Fruit fly (Drosophila melanogaster) whole organism, adult: Measurements from ENCODE around the gene Poxm.
A peak's percentile ranks its signal among the peaks of the same experiment; 100 is the strongest.

Experiments
- CG12768 ChIP-seq: fragments of 200-800 bp; sonication (Bioruptor generic); optimal IDR thresholded peaks from 2 replicates; lab custom pipeline; 2017; ENCODE audit warnings: missing biosample characterization, missing genetic modification characterization, mild to moderate bottlenecking, moderate library complexity, missing genetic modification reagents
- CG14711 ChIP-seq: fragments of 200-800 bp; sonication (Bioruptor generic); optimal IDR thresholded peaks from 2 replicates; lab custom pipeline; 2018; ENCODE audit warnings: missing biosample characterization, mild to moderate bottlenecking, missing genetic modification characterization, moderate library complexity
- CG7101 ChIP-seq: fragments of 200-800 bp; sonication (Bioruptor generic); optimal IDR thresholded peaks from 2 replicates; lab custom pipeline; 2018; ENCODE audit warnings: missing biosample characterization, mild to moderate bottlenecking, missing genetic modification characterization, moderate library complexity
- Clk ChIP-seq: fragments of 200-800 bp; sonication (Bioruptor generic); optimal IDR thresholded peaks from 2 replicates; lab custom pipeline; 2017; ENCODE audit warnings: missing biosample characterization, missing genetic modification characterization
- Crg-1 ChIP-seq: fragments of 200-800 bp; sonication (Bioruptor generic); optimal IDR thresholded peaks from 2 replicates; lab custom pipeline; 2016; ENCODE audit warnings: missing biosample characterization, missing genetic modification characterization
- bab1 ChIP-seq: fragments of 200-800 bp; sonication (Bioruptor generic); optimal IDR thresholded peaks from 3 replicates; lab custom pipeline; 2019; ENCODE audit warnings: missing biosample characterization, mild to moderate bottlenecking, missing genetic modification characterization, moderate library complexity
- cic ChIP-seq: fragments of 200-800 bp; sonication (Bioruptor generic); optimal IDR thresholded peaks from 2 replicates; lab custom pipeline; 2017; ENCODE audit warnings: missing biosample characterization, mild to moderate bottlenecking, missing genetic modification characterization, moderate library complexity
- kay ChIP-seq: fragments of 200-800 bp; sonication (Bioruptor generic); peaks from one replicate; lab custom pipeline; 2016; ENCODE audit warnings: missing biosample characterization, missing genetic modification characterization, borderline replicate concordance
- ovo ChIP-seq: fragments of 200-800 bp; sonication (Bioruptor generic); optimal IDR thresholded peaks from 2 replicates; lab custom pipeline; 2016; ENCODE audit warnings: missing biosample characterization, missing genetic modification characterization
- tj ChIP-seq: fragments of 200-800 bp; sonication (Bioruptor generic); optimal IDR thresholded peaks from 3 replicates; lab custom pipeline; 2017; ENCODE audit warnings: missing biosample characterization, mild to moderate bottlenecking, missing genetic modification characterization, moderate library complexity

- TF ChIP-seq kay (no peak), CG14711 (tag; lab: Kevin White, UChicago) (no peak), bab1 (no peak), cic (peak; percentile 17), Clk (GFP tag; lab: Kevin White, UChicago) (no peak), Crg-1 (GFP tag; lab: Kevin White, UChicago) (no peak), CG12768 (GFP tag; lab: Kevin White, UChicago) (no peak), CG7101 (no peak), tj (GFP tag; lab: Kevin White, UChicago) (no peak), ovo (GFP tag; lab: Kevin White, UChicago) (no peak)
These were observed 23.9 kb upstream of the Poxm start for dm6 chr3R:8357372-8357992.
